Fruit fly (Drosophila melanogaster) whole organism, embryonic: Measurements from ENCODE around the gene CG17029.
A peak's percentile ranks its signal among the peaks of the same experiment; 100 is the strongest.

Source experiments
- ATbp ChIP-seq: fragments of 200-800 bp; sonication (Bioruptor generic); optimal IDR thresholded peaks from 2 replicates; lab custom pipeline; 2017; ENCODE audit warnings: missing biosample characterization, mild to moderate bottlenecking, missing genetic modification characterization, missing genetic modification reagents
- CG10979 ChIP-seq: fragments of 200-800 bp; sonication (Bioruptor generic); optimal IDR thresholded peaks from 2 replicates; lab custom pipeline; 2018; ENCODE audit warnings: missing biosample characterization, mild to moderate bottlenecking, missing genetic modification characterization, moderate library complexity
- CG11695 ChIP-seq: fragments of 200-800 bp; sonication (Bioruptor generic); IDR thresholded peaks from 3 replicates; pipeline ENCODE4 v1.3.6; 2022; ENCODE audit warnings: missing biosample characterization, missing genetic modification characterization
- CG12299 ChIP-seq: fragments of 200-800 bp; sonication (Bioruptor generic); optimal IDR thresholded peaks from 2 replicates; lab custom pipeline; 2018; ENCODE audit warnings: missing biosample characterization, mild to moderate bottlenecking, missing genetic modification characterization
- CG14667 ChIP-seq: fragments of 200-800 bp; sonication (Bioruptor generic); IDR thresholded peaks from 2 replicates; pipeline ENCODE4 v1.3.6; 2022; ENCODE audit warnings: missing biosample characterization, missing genetic modification characterization
- CG16815 ChIP-seq: fragments of 200-800 bp; sonication (Bioruptor generic); optimal IDR thresholded peaks from 3 replicates; lab custom pipeline; 2017; ENCODE audit warnings: missing biosample characterization, mild to moderate bottlenecking, missing genetic modification characterization
- CG17829 ChIP-seq: fragments of 200-800 bp; optimal IDR thresholded peaks from 2 replicates; lab custom pipeline; 2019; ENCODE audit warnings: missing biosample characterization, mild to moderate bottlenecking, missing genetic modification characterization, moderate library complexity
- CG4328 ChIP-seq: fragments of 200-800 bp; sonication (Bioruptor generic); optimal IDR thresholded peaks from 3 replicates; lab custom pipeline; 2017; ENCODE audit warnings: missing biosample characterization, missing genetic modification reagents, missing genetic modification characterization
- CG4820 ChIP-seq: fragments of 200-800 bp; sonication (Bioruptor generic); optimal IDR thresholded peaks from 3 replicates; lab custom pipeline; 2016; ENCODE audit warnings: missing biosample characterization, missing genetic modification characterization
- CG6254 ChIP-seq: fragments of 200-800 bp; sonication (Bioruptor generic); optimal IDR thresholded peaks from 3 replicates; lab custom pipeline; 2017; ENCODE audit warnings: mild to moderate bottlenecking, missing biosample characterization, missing genetic modification reagents, missing genetic modification characterization
- CG6683 ChIP-seq: fragments of 200-800 bp; sonication (Bioruptor generic); optimal IDR thresholded peaks from 2 replicates; lab custom pipeline; 2017; ENCODE audit warnings: missing biosample characterization, mild to moderate bottlenecking, missing genetic modification characterization, missing genetic modification reagents
- CG6791 ChIP-seq: fragments of 200-800 bp; sonication (Bioruptor generic); IDR thresholded peaks from 3 replicates; pipeline ENCODE4 v1.3.6; 2022; ENCODE audit warnings: missing biosample characterization, missing genetic modification characterization; ENCODE audit not compliant: partially characterized antibody
- CG7556 ChIP-seq: fragments of 200-800 bp; sonication (Bioruptor generic); optimal IDR thresholded peaks from 2 replicates; lab custom pipeline; 2017; ENCODE audit warnings: missing biosample characterization, mild to moderate bottlenecking, missing genetic modification characterization
- CG8089 ChIP-seq: fragments of 200-800 bp; sonication (Bioruptor generic); optimal IDR thresholded peaks from 3 replicates; lab custom pipeline; 2016; ENCODE audit warnings: missing biosample characterization, missing genetic modification characterization
- CG8290 ChIP-seq, 3 experiments: fragments of 200-800 bp; sonication (Bioruptor generic); optimal IDR thresholded peaks; 2 replicates each; lab custom pipeline; 2016 to 2019; ENCODE audit warnings: missing biosample characterization in 3 of 3, missing genetic modification characterization in 3 of 3, mild to moderate bottlenecking in 2 of 3, moderate library complexity in 1 of 3
- CG9797 ChIP-seq: fragments of 200-800 bp; sonication (Bioruptor generic); optimal IDR thresholded peaks from 3 replicates; lab custom pipeline; 2018; ENCODE audit warnings: missing biosample characterization, mild to moderate bottlenecking, missing genetic modification characterization
- CoRest ChIP-seq: fragments of 200-800 bp; sonication (Bioruptor generic); optimal IDR thresholded peaks from 3 replicates; lab custom pipeline; 2018; ENCODE audit warnings: missing biosample characterization, mild to moderate bottlenecking, missing genetic modification characterization, moderate library complexity
- Dbx ChIP-seq: fragments of 200-800 bp; sonication (Bioruptor generic); IDR thresholded peaks from 3 replicates; pipeline ENCODE4 v1.3.6; 2022; ENCODE audit warnings: missing biosample characterization, missing genetic modification characterization
- H2.0 ChIP-seq: fragments of 200-800 bp; sonication (Bioruptor generic); IDR thresholded peaks from 2 replicates; pipeline ENCODE4 v1.3.6; 2022; ENCODE audit warnings: missing biosample characterization, missing genetic modification characterization
- Hand ChIP-seq: fragments of 200-800 bp; sonication (Bioruptor generic); optimal IDR thresholded peaks from 2 replicates; lab custom pipeline; 2017; ENCODE audit warnings: mild to moderate bottlenecking, missing biosample characterization, missing genetic modification reagents, missing genetic modification characterization
- Hr3 ChIP-seq: fragments of 200-800 bp; sonication (Bioruptor generic); optimal IDR thresholded peaks from 3 replicates; lab custom pipeline; 2016; ENCODE audit warnings: missing biosample characterization, missing genetic modification characterization
- Hr39 ChIP-seq: fragments of >200 bp; optimal IDR thresholded peaks from 2 replicates; lab custom pipeline; 2017
- Hsf ChIP-seq: fragments of 200-800 bp; sonication (Bioruptor generic); optimal IDR thresholded peaks from 3 replicates; lab custom pipeline; 2016; ENCODE audit warnings: missing biosample characterization, missing genetic modification characterization
- MBD-R2 ChIP-seq: fragments of 200-800 bp; sonication (Bioruptor generic); IDR thresholded peaks from 2 replicates; pipeline ENCODE4 v1.3.6; 2022; ENCODE audit warnings: missing biosample characterization, missing genetic modification characterization
- NC2β ChIP-seq: fragments of 200-800 bp; sonication (Bioruptor generic); optimal IDR thresholded peaks from 2 replicates; lab custom pipeline; 2016; ENCODE audit warnings: missing biosample characterization, missing genetic modification characterization
- Oli ChIP-seq: fragments of 200-800 bp; sonication (Bioruptor generic); optimal IDR thresholded peaks from 2 replicates; lab custom pipeline; 2018; ENCODE audit warnings: missing biosample characterization, mild to moderate bottlenecking, missing genetic modification characterization, moderate library complexity
- Opbp ChIP-seq: fragments of 200-800 bp; sonication (Bioruptor generic); IDR thresholded peaks from 3 replicates; pipeline ENCODE4 v1.3.6; 2022; ENCODE audit warnings: missing biosample characterization, missing genetic modification characterization; ENCODE audit not compliant: partially characterized antibody
- Pdp1 ChIP-seq, 2 experiments: fragments of 200-800 bp; sonication (Bioruptor generic); optimal IDR thresholded peaks; 3 replicates each; lab custom pipeline; 2016; ENCODE audit warnings: missing biosample characterization in 2 of 2, missing genetic modification characterization in 2 of 2, mild to moderate bottlenecking in 1 of 2, moderate library complexity in 1 of 2
- Taf1 ChIP-seq: fragments of 200-800 bp; sonication (Bioruptor generic); IDR thresholded peaks from 2 replicates; pipeline ENCODE4 v1.3.6; 2022; ENCODE audit warnings: missing biosample characterization, missing genetic modification characterization
- Xbp1 ChIP-seq: fragments of 200-800 bp; sonication (Bioruptor generic); optimal IDR thresholded peaks from 3 replicates; lab custom pipeline; 2016; ENCODE audit warnings: missing biosample characterization, mild to moderate bottlenecking, missing genetic modification characterization
- Xrp1 ChIP-seq: fragments of 200-800 bp; sonication (Bioruptor generic); IDR thresholded peaks from 2 replicates; pipeline ENCODE4 v1.3.6; 2022; ENCODE audit warnings: missing biosample characterization, missing genetic modification characterization
- ab ChIP-seq: fragments of 200-800 bp; sonication (Bioruptor generic); optimal IDR thresholded peaks from 2 replicates; lab custom pipeline; 2016; ENCODE audit warnings: missing biosample characterization, missing genetic modification characterization
- caup ChIP-seq: fragments of 200-800 bp; sonication (Bioruptor generic); optimal IDR thresholded peaks from 3 replicates; lab custom pipeline; 2017; ENCODE audit warnings: missing biosample characterization, mild to moderate bottlenecking, missing genetic modification characterization, moderate library complexity; ENCODE audit not compliant: severe bottlenecking
- da ChIP-seq: fragments of 200-800 bp; sonication (Bioruptor generic); optimal IDR thresholded peaks from 2 replicates; lab custom pipeline; 2016; ENCODE audit warnings: missing biosample characterization, missing genetic modification characterization
- ems ChIP-seq: fragments of 200-800 bp; sonication (Bioruptor generic); optimal IDR thresholded peaks from 3 replicates; lab custom pipeline; 2016; ENCODE audit warnings: missing biosample characterization, missing genetic modification characterization
- ewg ChIP-seq: fragments of 200-800 bp; sonication (Bioruptor generic); optimal IDR thresholded peaks from 3 replicates; lab custom pipeline; 2017; ENCODE audit warnings: mild to moderate bottlenecking, missing biosample characterization, missing genetic modification reagents, missing genetic modification characterization
- fd3F ChIP-seq: fragments of 200-800 bp; sonication (Bioruptor generic); optimal IDR thresholded peaks from 2 replicates; lab custom pipeline; 2018; ENCODE audit warnings: missing biosample characterization, mild to moderate bottlenecking, missing genetic modification characterization, moderate library complexity
- fd64A ChIP-seq: fragments of 200-800 bp; sonication (Bioruptor generic); optimal IDR thresholded peaks from 3 replicates; lab custom pipeline; 2018; ENCODE audit warnings: missing biosample characterization, mild to moderate bottlenecking, missing genetic modification characterization
- gsb-n ChIP-seq: fragments of 200-800 bp; sonication (Bioruptor generic); optimal IDR thresholded peaks from 3 replicates; lab custom pipeline; 2018; ENCODE audit warnings: missing biosample characterization, mild to moderate bottlenecking, missing genetic modification characterization
- lbe ChIP-seq: fragments of 200-800 bp; sonication (Bioruptor generic); optimal IDR thresholded peaks from 2 replicates; lab custom pipeline; 2016; ENCODE audit warnings: missing biosample characterization, mild to moderate bottlenecking, missing genetic modification characterization
- nom ChIP-seq: fragments of 200-800 bp; sonication (Bioruptor generic); optimal IDR thresholded peaks from 2 replicates; lab custom pipeline; 2017; ENCODE audit warnings: missing biosample characterization, missing genetic modification characterization, mild to moderate bottlenecking, moderate library complexity, missing genetic modification reagents
- oc ChIP-seq: fragments of 200-800 bp; sonication (Bioruptor generic); optimal IDR thresholded peaks from 2 replicates; lab custom pipeline; 2018; ENCODE audit warnings: missing biosample characterization, mild to moderate bottlenecking, missing genetic modification characterization, moderate library complexity
- odd ChIP-seq: fragments of 200-800 bp; sonication (Bioruptor generic); optimal IDR thresholded peaks from 2 replicates; lab custom pipeline; 2017; ENCODE audit warnings: missing biosample characterization, mild to moderate bottlenecking, missing genetic modification characterization
- p53 ChIP-seq: fragments of 200-800 bp; sonication (Bioruptor generic); optimal IDR thresholded peaks from 2 replicates; lab custom pipeline; 2016; ENCODE audit warnings: missing biosample characterization, missing genetic modification characterization
- pfk ChIP-seq: fragments of 200-800 bp; sonication (Bioruptor generic); optimal IDR thresholded peaks from 2 replicates; lab custom pipeline; 2018; ENCODE audit warnings: missing biosample characterization, mild to moderate bottlenecking, missing genetic modification characterization, moderate library complexity
- row ChIP-seq: fragments of 200-800 bp; sonication (Bioruptor generic); IDR thresholded peaks from 3 replicates; pipeline ENCODE4 v1.3.6; 2022; ENCODE audit warnings: missing biosample characterization, missing genetic modification characterization
- sima ChIP-seq: fragments of 200-800 bp; sonication (Bioruptor generic); optimal IDR thresholded peaks from 2 replicates; lab custom pipeline; 2016; ENCODE audit warnings: missing biosample characterization, missing genetic modification characterization
- sna ChIP-seq: fragments of 200-800 bp; sonication (Bioruptor generic); IDR thresholded peaks from 2 replicates; pipeline ENCODE4 v1.3.6; 2022; ENCODE audit warnings: missing biosample characterization, missing genetic modification characterization; ENCODE audit not compliant: partially characterized antibody
- ssp ChIP-seq: fragments of 200-800 bp; sonication (Bioruptor generic); IDR thresholded peaks from 2 replicates; pipeline ENCODE4 v1.3.6; 2022; ENCODE audit warnings: missing biosample characterization, missing genetic modification characterization
- usp ChIP-seq: fragments of >200 bp; optimal IDR thresholded peaks from 2 replicates; lab custom pipeline; 2017; ENCODE audit warnings: missing biosample characterization, missing genetic modification characterization

Gene CG17029

DNA sequence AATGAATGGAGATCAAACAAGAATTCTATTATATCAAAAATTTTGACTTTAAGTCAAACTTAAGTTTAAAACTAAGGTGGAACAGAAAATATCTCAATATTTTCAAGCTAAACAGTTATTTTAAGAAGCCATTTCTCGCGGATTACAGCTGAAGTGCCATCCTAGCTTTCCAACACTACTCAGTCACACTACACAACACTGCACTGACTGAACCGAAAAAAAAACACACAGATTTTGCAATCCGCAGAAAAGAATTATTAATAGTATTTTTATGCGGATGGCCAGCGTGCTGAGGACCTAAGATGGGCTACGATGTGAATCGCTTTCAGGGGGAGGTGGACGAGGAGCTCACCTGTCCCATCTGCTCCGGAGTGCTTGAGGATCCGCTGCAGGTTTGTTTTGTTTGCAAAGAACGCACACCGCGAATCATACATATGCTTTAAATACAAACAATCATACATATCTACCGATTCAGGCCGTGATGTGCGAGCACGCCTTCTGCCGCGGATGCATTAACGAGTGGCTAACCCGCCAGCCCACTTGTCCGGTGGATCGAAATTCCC, 20.1 kb upstream of the CG17029 start, which contains the start of gene elgi (continued):
- TF ChIP-seq Hr3 (peak; percentile 53), fd3F (GFP tag; lab: Kevin White, UChicago) (peak; percentile 17), ems (GFP tag; lab: Kevin White, UChicago) (peak; percentile 47), CG4328 (peak; percentile 24), da (GFP tag; lab: Kevin White, UChicago) (no peak), CG6791 (GFP tag; lab: Robert Waterston, UW) (0 out of 3 replicates have a peak, but pooled peaks have one; percentile 11), CoRest (no peak), CG6254 (GFP tag; lab: Kevin White, UChicago) (no peak), Oli (tag; lab: Kevin White, UChicago) (no peak), CG6683 (GFP tag; lab: Kevin White, UChicago) (no peak), gsb-n (no peak), sima (GFP tag; lab: Kevin White, UChicago) (peak; percentile 32), Pdp1 (GFP tag; optimal IDR thresholded peaks at IDR 0.05; lab: Kevin White, UChicago) (peak; percentile 48 to 55), CG8290 (GFP tag; optimal IDR thresholded peaks at IDR 0.05; lab: Kevin White, UChicago) (no peak), CG8290 (tag; optimal IDR thresholded peaks at IDR 0.05; lab: Kevin White, UChicago) (no peak), usp (no peak), nom (GFP tag; lab: Kevin White, UChicago) (peak; percentile 31), caup (GFP tag; lab: Kevin White, UChicago) (peak; percentile 72), ewg (no peak), Xrp1 (GFP tag; lab: Robert Waterston, UW) (peak; percentile 65), Opbp (0 out of 3 replicates have a peak, but pooled peaks have one; percentile 18), row (GFP tag; lab: Robert Waterston, UW) (peak; percentile 84), odd (GFP tag; lab: Kevin White, UChicago) (no peak), CG10979 (peak; percentile 24), NC2β (GFP tag; lab: Kevin White, UChicago) (peak; percentile 49), MBD-R2 (GFP tag; lab: Robert Waterston, UW) (peak; percentile 96), CG14667 (GFP tag; lab: Robert Waterston, UW) (no peak), ATbp (GFP tag; lab: Kevin White, UChicago) (no peak), sna (GFP tag; lab: Robert Waterston, UW) (no peak), Hand (GFP tag; lab: Kevin White, UChicago) (no peak), fd64A (GFP tag; lab: Kevin White, UChicago) (no peak), CG17829 (tag; lab: Kevin White, UChicago) (peak; percentile 4), ssp (GFP tag; lab: Robert Waterston, UW) (no peak), pfk (GFP tag; lab: Kevin White, UChicago) (no peak), CG4820 (peak; percentile 47), Hsf (GFP tag; lab: Kevin White, UChicago) (peak; percentile 75), CG11695 (GFP tag; lab: Robert Waterston, UW) (no peak), Xbp1 (peak; percentile 77), CG16815 (GFP tag; lab: Kevin White, UChicago) (no peak), ab (GFP tag; lab: Kevin White, UChicago) (no peak), Dbx (GFP tag; lab: Robert Waterston, UW) (peak; percentile 75; the same call in 1 of the 3 replicates), p53 (GFP tag; lab: Kevin White, UChicago) (no peak), oc (tag; lab: Kevin White, UChicago) (peak; percentile 59), CG8089 (GFP tag; lab: Kevin White, UChicago) (peak; percentile 20), Taf1 (GFP tag; lab: Robert Waterston, UW) (no peak), CG9797 (GFP tag; lab: Kevin White, UChicago) (no peak), Hr39 (lab: Kevin White, UChicago) (no peak), CG7556 (GFP tag; lab: Kevin White, UChicago) (peak; percentile 38), H2.0 (GFP tag; lab: Robert Waterston, UW) (no peak), lbe (GFP tag; lab: Kevin White, UChicago) (peak; percentile 78), CG12299 (tag; lab: Kevin White, UChicago) (no peak)
